Worm (Caenorhabditis elegans): Measurements from ENCODE around the gene C05D2.8.

- peak in 1 of 2 experiments; percentile 76 for TF ChIP-seq lsy-2 (tag; optimal IDR thresholded peaks at IDR 0.05)
- TF ChIP-seq jun-1 (tag; optimal IDR thresholded peaks at IDR 0.05) = peak; percentile 36
- no peak for TF ChIP-seq snpc-4 (tag; optimal IDR thresholded peaks at IDR 0.05)
- TF ChIP-seq aha-1 (tag) = peak; percentile 82
- peak; percentile 94 for TF ChIP-seq pha-4 (GFP tag; IDR thresholded peaks at IDR 0.05)
- no peak for TF ChIP-seq pha-4 (tag; optimal IDR thresholded peaks at IDR 0.05)
- peak; percentile 27 for TF ChIP-seq R02D3.7 (tag; optimal IDR thresholded peaks at IDR 0.05)
- peak; percentile 64; the same call in 1 of the 2 replicates for TF ChIP-seq php-3 (GFP tag; IDR thresholded peaks at IDR 0.05)
- TF ChIP-seq Y48G9A.11 (GFP tag; IDR thresholded peaks at IDR 0.05) = peak; percentile 86
- peak; percentile 89 for TF ChIP-seq F49E8.2 (tag; optimal IDR thresholded peaks at IDR 0.05; ENCODE audit: borderline replicate concordance)
- TF ChIP-seq nhr-48 (tag; optimal IDR thresholded peaks at IDR 0.05) = peak; percentile 42
These were observed 8.1 kb downstream of the C05D2.8 start for ce11 chrIII:5601999-5602398.

All from whole organism, L4 larva.